Fruit fly (Drosophila melanogaster): ENCODE data around the gene slam.

DNA sequence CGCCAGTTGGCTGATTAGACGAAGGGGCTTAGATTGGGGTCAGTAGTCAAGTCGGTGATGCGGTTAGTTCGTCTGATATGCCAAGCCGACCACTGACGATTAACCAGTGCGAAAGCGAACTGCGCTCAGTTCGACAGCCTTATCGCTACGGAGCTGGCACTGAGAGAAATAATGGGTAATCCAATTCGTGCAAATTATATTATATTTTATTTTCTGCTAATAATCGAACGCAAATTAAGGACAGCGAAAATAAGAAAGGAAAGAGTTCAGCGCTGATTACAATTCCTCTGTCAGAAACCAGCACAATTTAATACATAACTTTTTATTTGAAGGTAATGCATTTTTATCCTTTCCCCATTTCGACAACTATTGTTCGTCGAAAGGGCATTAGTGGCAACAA lies 25.0 kb downstream of the slam start, which contains the start of gene CG42369:
- no peak for TF ChIP-seq ovo (GFP tag; optimal IDR thresholded peaks at IDR 0.05)
- no peak for TF ChIP-seq kay (GFP tag; ENCODE audit: borderline replicate concordance)
- TF ChIP-seq Mnt (GFP tag; optimal IDR thresholded peaks at IDR 0.05): no peak
- no peak for TF ChIP-seq cic (GFP tag; optimal IDR thresholded peaks at IDR 0.05)
- TF ChIP-seq CG12768 (GFP tag; optimal IDR thresholded peaks at IDR 0.05): no peak
- no peak for TF ChIP-seq CG14711 (tag; optimal IDR thresholded peaks at IDR 0.05)
- no peak for TF ChIP-seq bab1 (GFP tag; optimal IDR thresholded peaks at IDR 0.05)
- no peak for TF ChIP-seq CG11617 (GFP tag; optimal IDR thresholded peaks at IDR 0.05)
- no peak for TF ChIP-seq tj (GFP tag; optimal IDR thresholded peaks at IDR 0.05)
- no peak for TF ChIP-seq CG33017 (tag; optimal IDR thresholded peaks at IDR 0.05)
